Fruit fly (Drosophila melanogaster) whole organism: ENCODE data around the gene 5-HT2B.
A peak's percentile ranks its signal among the peaks of the same experiment; 100 is the strongest.

Source experiments
- CG8478 ChIP-seq: fragments of >200 bp; optimal IDR thresholded peaks from 2 replicates; lab custom pipeline; 2018; ENCODE audit warnings: inconsistent platforms
- Dll ChIP-seq: fragments of >200 bp; optimal IDR thresholded peaks from 2 replicates; lab custom pipeline; 2017
- EcR ChIP-seq, 2 experiments: fragments of >200 bp; optimal IDR thresholded peaks; 2 replicates each; lab custom pipeline; 2017; ENCODE audit warnings: missing biosample characterization in 2 of 2, missing genetic modification characterization in 2 of 2, missing genetic modification reagents in 2 of 2
- pan ChIP-seq: fragments of >200 bp; optimal IDR thresholded peaks from 2 replicates; lab custom pipeline; 2017
- psq ChIP-seq: fragments of >200 bp; optimal IDR thresholded peaks from 2 replicates; lab custom pipeline; 2017
- usp ChIP-seq: fragments of >200 bp; optimal IDR thresholded peaks from 2 replicates; lab custom pipeline; 2017; ENCODE audit warnings: missing biosample characterization, missing genetic modification characterization, mixed read lengths

The 5-HT2B gene

dm6 chr3R:8638629-8639028 lies 60.6 kb downstream of the 5-HT2B start:
- no peak for TF ChIP-seq usp (GFP tag; lab: Kevin White, UChicago)
- TF ChIP-seq psq (lab: Kevin White, UChicago): no peak
- no peak for TF ChIP-seq EcR (GFP tag; optimal IDR thresholded peaks at IDR 0.05; lab: Kevin White, UChicago)
- no peak for TF ChIP-seq CG8478 (lab: Kevin White, UChicago)
- TF ChIP-seq pan (lab: Kevin White, UChicago): no peak
- TF ChIP-seq Dll: no peak

- no peak for TF ChIP-seq pan (lab: Kevin White, UChicago)
- no peak for TF ChIP-seq psq (lab: Kevin White, UChicago)
- no peak for TF ChIP-seq Dll
- no peak for TF ChIP-seq CG8478 (lab: Kevin White, UChicago)
- no peak for TF ChIP-seq EcR (GFP tag; optimal IDR thresholded peaks at IDR 0.05; lab: Kevin White, UChicago)
- no peak for TF ChIP-seq usp (GFP tag; lab: Kevin White, UChicago)
These were observed 64.5 kb downstream of the 5-HT2B start for dm6 chr3R:8642376-8642966.

- TF ChIP-seq Dll: no peak
These were observed 67.7 kb downstream of the 5-HT2B start, which contains the start of gene Cyp313b1 for dm6 chr3R:8645580-8646220. Cyp313b1 (minus strand) TSS chr3R:8645650.

- TF ChIP-seq CG8478 (lab: Kevin White, UChicago): no peak
- no peak for TF ChIP-seq usp (GFP tag; lab: Kevin White, UChicago)
- no peak for TF ChIP-seq psq (lab: Kevin White, UChicago)
- no peak for TF ChIP-seq Dll
- no peak for TF ChIP-seq pan (lab: Kevin White, UChicago)
- no peak for TF ChIP-seq EcR (GFP tag; optimal IDR thresholded peaks at IDR 0.05; lab: Kevin White, UChicago)
These were observed 72.7 kb downstream of the 5-HT2B start, which contains the start of the genes Mkk4 and SLIRP2 for dm6 chr3R:8650741-8651140. Mkk4 (minus strand) TSS chr3R:8650796. SLIRP2 (plus strand) TSS chr3R:8651084.

- TF ChIP-seq psq (lab: Kevin White, UChicago) (no peak), EcR (GFP tag; optimal IDR thresholded peaks at IDR 0.05; lab: Kevin White, UChicago) (no peak), usp (GFP tag; lab: Kevin White, UChicago) (no peak), CG8478 (lab: Kevin White, UChicago) (no peak)
These were observed 74.7 kb downstream of the 5-HT2B start, which contains the start of the genes Sys1 and Dhod for dm6 chr3R:8652731-8653130. Sys1 (plus strand) TSS chr3R:8652821. Dhod (minus strand) TSS chr3R:8652916.

- TF ChIP-seq usp (GFP tag; lab: Kevin White, UChicago) (no peak), psq (lab: Kevin White, UChicago) (no peak), EcR (GFP tag; optimal IDR thresholded peaks at IDR 0.05; lab: Kevin White, UChicago) (no peak), CG8478 (lab: Kevin White, UChicago) (no peak), Dll (no peak), pan (lab: Kevin White, UChicago) (no peak)
These were observed 76.1 kb downstream of the 5-HT2B start for dm6 chr3R:8654058-8654457.

dm6 chr3R:8654666-8655065 lies 76.7 kb downstream of the 5-HT2B start, which contains the start of gene CG42489:
CG42489 (minus strand) TSS chr3R:8654766.
- TF ChIP-seq Dll: no peak
- TF ChIP-seq CG8478 (lab: Kevin White, UChicago): no peak
- TF ChIP-seq psq (lab: Kevin White, UChicago): no peak
- no peak for TF ChIP-seq usp (GFP tag; lab: Kevin White, UChicago)
- no peak for TF ChIP-seq pan (lab: Kevin White, UChicago)
- no peak for TF ChIP-seq EcR (GFP tag; optimal IDR thresholded peaks at IDR 0.05; lab: Kevin White, UChicago)

dm6 chr3R:8658688-8659087 lies 80.7 kb downstream of the 5-HT2B start:
- TF ChIP-seq psq (lab: Kevin White, UChicago) (no peak), EcR (GFP tag; optimal IDR thresholded peaks at IDR 0.05; lab: Kevin White, UChicago) (no peak), usp (GFP tag; lab: Kevin White, UChicago) (no peak), Dll (no peak), pan (lab: Kevin White, UChicago) (no peak), CG8478 (lab: Kevin White, UChicago) (no peak)

dm6 chr3R:8659200-8659897 lies 81.3 kb downstream of the 5-HT2B start:
- no peak for TF ChIP-seq EcR (GFP tag; optimal IDR thresholded peaks at IDR 0.05; lab: Kevin White, UChicago)
- TF ChIP-seq CG8478 (lab: Kevin White, UChicago): peak; percentile 45
- no peak for TF ChIP-seq usp (GFP tag; lab: Kevin White, UChicago)
- TF ChIP-seq pan (lab: Kevin White, UChicago): no peak
- TF ChIP-seq Dll: no peak
- TF ChIP-seq psq (lab: Kevin White, UChicago): no peak

dm6 chr3R:8659907-8660660 lies 82.1 kb downstream of the 5-HT2B start:
- TF ChIP-seq pan (lab: Kevin White, UChicago) (peak; percentile 51), Dll (no peak), CG8478 (lab: Kevin White, UChicago) (no peak), psq (lab: Kevin White, UChicago) (no peak), EcR (GFP tag; optimal IDR thresholded peaks at IDR 0.05; lab: Kevin White, UChicago) (no peak)

- TF ChIP-seq psq (lab: Kevin White, UChicago): no peak
These were observed 82.7 kb downstream of the 5-HT2B start, which contains the start of gene bel for dm6 chr3R:8660661-8661060. bel (minus strand) TSS chr3R:8660761.
